Fruit fly (Drosophila melanogaster) whole organism, embryonic: ENCODE data around the gene Prim1.
A peak's percentile ranks its signal among the peaks of the same experiment; 100 is the strongest.

Experiments
- CG10274 ChIP-seq: fragments of 200-800 bp; sonication (Bioruptor generic); optimal IDR thresholded peaks from 3 replicates; lab custom pipeline; 2017; ENCODE audit warnings: missing biosample characterization, mild to moderate bottlenecking, missing genetic modification characterization
- CG10321 ChIP-seq: fragments of 200-800 bp; sonication (Bioruptor generic); IDR thresholded peaks from 2 replicates; pipeline ENCODE4 v1.3.6; 2022; ENCODE audit warnings: missing biosample characterization, missing genetic modification characterization
- CG10654 ChIP-seq: fragments of 200-800 bp; sonication (Bioruptor generic); optimal IDR thresholded peaks from 2 replicates; lab custom pipeline; 2016; ENCODE audit warnings: missing biosample characterization, missing genetic modification characterization
- CG11504 ChIP-seq: fragments of 200-800 bp; sonication (Bioruptor generic); optimal IDR thresholded peaks from 3 replicates; lab custom pipeline; 2019; ENCODE audit warnings: missing biosample characterization, mild to moderate bottlenecking, missing genetic modification characterization, moderate library complexity
- CG12659 ChIP-seq: fragments of 200-800 bp; sonication (Bioruptor generic); optimal IDR thresholded peaks from 3 replicates; lab custom pipeline; 2017; ENCODE audit warnings: mild to moderate bottlenecking, missing biosample characterization, missing genetic modification reagents, missing genetic modification characterization
- CG13624 ChIP-seq: fragments of 200-800 bp; sonication (Bioruptor generic); optimal IDR thresholded peaks from 2 replicates; lab custom pipeline; 2016; ENCODE audit warnings: missing biosample characterization, missing genetic modification characterization
- CG14965 ChIP-seq: fragments of 200-800 bp; sonication (Bioruptor generic); optimal IDR thresholded peaks from 2 replicates; lab custom pipeline; 2016; ENCODE audit warnings: missing biosample characterization, missing genetic modification characterization, borderline replicate concordance
- CG16813 ChIP-seq: fragments of 200-800 bp; sonication (Bioruptor generic); IDR thresholded peaks from 3 replicates; pipeline ENCODE4 v1.3.6; 2022; ENCODE audit warnings: missing biosample characterization, missing genetic modification characterization; ENCODE audit not compliant: partially characterized antibody
- CG17186 ChIP-seq: fragments of 200-800 bp; sonication (Bioruptor generic); optimal IDR thresholded peaks from 3 replicates; lab custom pipeline; 2017; ENCODE audit warnings: missing biosample characterization, missing genetic modification reagents, missing genetic modification characterization
- CG17912 ChIP-seq: fragments of 200-800 bp; sonication (Bioruptor generic); optimal IDR thresholded peaks from 2 replicates; lab custom pipeline; 2018; ENCODE audit warnings: missing biosample characterization, mild to moderate bottlenecking, missing genetic modification characterization
- CG2129 ChIP-seq: fragments of 200-800 bp; sonication (Bioruptor generic); IDR thresholded peaks from 2 replicates; pipeline ENCODE4 v1.3.6; 2022; ENCODE audit warnings: missing biosample characterization, missing genetic modification characterization; ENCODE audit not compliant: partially characterized antibody
- CG3281 ChIP-seq: fragments of 200-800 bp; sonication (Bioruptor generic); optimal IDR thresholded peaks from 3 replicates; lab custom pipeline; 2017; ENCODE audit warnings: missing biosample characterization, mild to moderate bottlenecking, missing genetic modification characterization
- CG6689 ChIP-seq: fragments of 200-800 bp; sonication (Bioruptor generic); IDR thresholded peaks from 2 replicates; pipeline ENCODE4 v1.3.6; 2022; ENCODE audit warnings: missing biosample characterization, missing genetic modification characterization
- CG6791 ChIP-seq: fragments of 200-800 bp; sonication (Bioruptor generic); IDR thresholded peaks from 3 replicates; pipeline ENCODE4 v1.3.6; 2022; ENCODE audit warnings: missing biosample characterization, missing genetic modification characterization; ENCODE audit not compliant: partially characterized antibody
- CG7271 ChIP-seq: fragments of 200-800 bp; sonication (Bioruptor generic); optimal IDR thresholded peaks from 2 replicates; lab custom pipeline; 2018; ENCODE audit warnings: missing biosample characterization, mild to moderate bottlenecking, missing genetic modification characterization, moderate library complexity
- CG7372 ChIP-seq: fragments of 200-800 bp; sonication (Bioruptor generic); IDR thresholded peaks from 2 replicates; pipeline ENCODE4 v1.3.6; 2022; ENCODE audit warnings: missing biosample characterization, missing genetic modification characterization
- CG7745 ChIP-seq: fragments of 200-800 bp; sonication (Bioruptor generic); optimal IDR thresholded peaks from 2 replicates; lab custom pipeline; 2018; ENCODE audit warnings: missing biosample characterization, mild to moderate bottlenecking, missing genetic modification characterization, moderate library complexity
- CG7839 ChIP-seq: fragments of 200-800 bp; sonication (Bioruptor generic); optimal IDR thresholded peaks from 3 replicates; lab custom pipeline; 2018; ENCODE audit warnings: missing biosample characterization, mild to moderate bottlenecking, missing genetic modification characterization, moderate library complexity
- CG9437 ChIP-seq: fragments of 200-800 bp; sonication (Bioruptor generic); optimal IDR thresholded peaks from 2 replicates; lab custom pipeline; 2018; ENCODE audit warnings: missing biosample characterization, mild to moderate bottlenecking, missing genetic modification characterization
- CG9727 ChIP-seq: fragments of 200-800 bp; sonication (Bioruptor generic); optimal IDR thresholded peaks from 3 replicates; lab custom pipeline; 2017; ENCODE audit warnings: missing biosample characterization, mild to moderate bottlenecking, missing genetic modification characterization
- Dad ChIP-seq: fragments of 200-800 bp; sonication (Bioruptor generic); optimal IDR thresholded peaks from 3 replicates; lab custom pipeline; 2016; ENCODE audit warnings: missing biosample characterization, missing genetic modification characterization
- Dfd ChIP-seq, 2 experiments: fragments of >200 bp; optimal IDR thresholded peaks; 2 replicates each; lab custom pipeline; 2017; ENCODE audit warnings: missing biosample characterization in 2 of 2, missing genetic modification characterization in 2 of 2
- Dll ChIP-seq: fragments of 200-800 bp; sonication (Bioruptor generic); IDR thresholded peaks from 4 replicates; pipeline ENCODE4 v1.3.6; 2022; ENCODE audit warnings: missing biosample characterization, missing genetic modification characterization; ENCODE audit not compliant: partially characterized antibody
- Drgx ChIP-seq: fragments of 200-800 bp; sonication (Bioruptor generic); IDR thresholded peaks from 2 replicates; pipeline ENCODE4 v1.3.6; 2022; ENCODE audit warnings: missing biosample characterization, missing genetic modification characterization
- Ets65A ChIP-seq: fragments of 200-800 bp; sonication (Bioruptor generic); peaks from one replicate; lab custom pipeline; 2016; ENCODE audit warnings: missing biosample characterization, missing genetic modification characterization
- Jarid2 ChIP-seq: fragments of 200-800 bp; sonication (Bioruptor generic); optimal IDR thresholded peaks from 3 replicates; lab custom pipeline; 2017; ENCODE audit warnings: mild to moderate bottlenecking, missing biosample characterization, missing genetic modification reagents, missing genetic modification characterization
- Mes4 ChIP-seq: fragments of 200-800 bp; sonication (Bioruptor generic); optimal IDR thresholded peaks from 2 replicates; lab custom pipeline; 2016; ENCODE audit warnings: missing biosample characterization, missing genetic modification characterization
- NC2β ChIP-seq: fragments of 200-800 bp; sonication (Bioruptor generic); optimal IDR thresholded peaks from 2 replicates; lab custom pipeline; 2016; ENCODE audit warnings: missing biosample characterization, missing genetic modification characterization
- NFAT ChIP-seq: fragments of 200-800 bp; sonication (Bioruptor generic); IDR thresholded peaks from 2 replicates; pipeline ENCODE4 v1.3.6; 2022; ENCODE audit warnings: missing biosample characterization, missing genetic modification characterization
- Side ChIP-seq: fragments of 200-800 bp; sonication (Bioruptor generic); optimal IDR thresholded peaks from 2 replicates; lab custom pipeline; 2016; ENCODE audit warnings: missing biosample characterization, missing genetic modification characterization
- Sin3A ChIP-seq: fragments of >200 bp; optimal IDR thresholded peaks from 2 replicates; lab custom pipeline; 2018
- abd-A ChIP-seq: fragments of 200-800 bp; sonication (Bioruptor generic); optimal IDR thresholded peaks from 3 replicates; lab custom pipeline; 2019; ENCODE audit warnings: missing biosample characterization, mild to moderate bottlenecking, missing genetic modification characterization, moderate library complexity
- ato ChIP-seq: fragments of 200-800 bp; sonication (Bioruptor generic); IDR thresholded peaks from 2 replicates; pipeline ENCODE4 v1.3.6; 2022; ENCODE audit warnings: missing biosample characterization, missing genetic modification characterization; ENCODE audit not compliant: partially characterized antibody
- bbx ChIP-seq: fragments of 200-800 bp; sonication (Bioruptor generic); IDR thresholded peaks from 2 replicates; pipeline ENCODE4 v1.3.6; 2022; ENCODE audit warnings: missing biosample characterization, missing genetic modification characterization; ENCODE audit not compliant: partially characterized antibody
- bigmax ChIP-seq: fragments of 200-800 bp; sonication (Bioruptor generic); optimal IDR thresholded peaks from 2 replicates; lab custom pipeline; 2018; ENCODE audit warnings: missing biosample characterization, mild to moderate bottlenecking, missing genetic modification characterization
- btn ChIP-seq: fragments of 200-800 bp; sonication (Bioruptor generic); optimal IDR thresholded peaks from 2 replicates; lab custom pipeline; 2016; ENCODE audit warnings: missing biosample characterization, missing genetic modification characterization
- caup ChIP-seq: fragments of 200-800 bp; sonication (Bioruptor generic); optimal IDR thresholded peaks from 3 replicates; lab custom pipeline; 2017; ENCODE audit warnings: missing biosample characterization, mild to moderate bottlenecking, missing genetic modification characterization, moderate library complexity; ENCODE audit not compliant: severe bottlenecking
- chif ChIP-seq, 2 experiments: fragments of 200-800 bp; sonication (Bioruptor generic); optimal IDR thresholded peaks; 3 replicates each; lab custom pipeline; 2016; ENCODE audit warnings: missing biosample characterization in 2 of 2, missing genetic modification characterization in 2 of 2
- corto ChIP-seq: fragments of 200-800 bp; sonication (Bioruptor generic); optimal IDR thresholded peaks from 2 replicates; lab custom pipeline; 2016; ENCODE audit warnings: missing biosample characterization, mild to moderate bottlenecking, missing genetic modification characterization, moderate library complexity
- cwo ChIP-seq: fragments of 200-800 bp; sonication (Bioruptor generic); optimal IDR thresholded peaks from 3 replicates; lab custom pipeline; 2017; ENCODE audit warnings: missing biosample characterization, missing genetic modification characterization, mild to moderate bottlenecking, moderate library complexity, missing genetic modification reagents
- fd102C ChIP-seq: fragments of 200-800 bp; sonication (Bioruptor generic); optimal IDR thresholded peaks from 2 replicates; lab custom pipeline; 2018; ENCODE audit warnings: missing biosample characterization, mild to moderate bottlenecking, missing genetic modification characterization, moderate library complexity
- fu2 ChIP-seq: fragments of 200-800 bp; sonication (Bioruptor generic); optimal IDR thresholded peaks from 2 replicates; lab custom pipeline; 2016; ENCODE audit warnings: missing biosample characterization, missing genetic modification characterization
- ind ChIP-seq: fragments of 200-800 bp; sonication (Bioruptor generic); optimal IDR thresholded peaks from 3 replicates; lab custom pipeline; 2016; ENCODE audit warnings: missing biosample characterization, missing genetic modification characterization
- inv ChIP-seq: fragments of 200-800 bp; sonication (Bioruptor generic); IDR thresholded peaks from 2 replicates; pipeline ENCODE4 v1.3.6; 2022; ENCODE audit warnings: missing biosample characterization, missing genetic modification characterization; ENCODE audit not compliant: partially characterized antibody
- nau ChIP-seq: fragments of 200-800 bp; sonication (Bioruptor generic); optimal IDR thresholded peaks from 3 replicates; lab custom pipeline; 2017; ENCODE audit warnings: missing biosample characterization, mild to moderate bottlenecking, missing genetic modification characterization, missing genetic modification reagents
- onecut ChIP-seq: fragments of 200-800 bp; sonication (Bioruptor generic); IDR thresholded peaks from 2 replicates; pipeline ENCODE4 v1.3.6; 2022; ENCODE audit warnings: missing biosample characterization, missing genetic modification characterization
- seq ChIP-seq: fragments of 200-800 bp; sonication (Bioruptor generic); IDR thresholded peaks from 2 replicates; pipeline ENCODE4 v1.3.6; 2022; ENCODE audit warnings: missing biosample characterization, missing genetic modification characterization
- slp2 ChIP-seq: fragments of 200-800 bp; sonication (Bioruptor generic); optimal IDR thresholded peaks from 2 replicates; lab custom pipeline; 2016; ENCODE audit warnings: missing biosample characterization, missing genetic modification characterization
- sob ChIP-seq: fragments of 200-800 bp; sonication (Bioruptor generic); IDR thresholded peaks from 2 replicates; pipeline ENCODE4 v1.3.6; 2022; ENCODE audit warnings: missing biosample characterization, missing genetic modification characterization
- sug ChIP-seq: fragments of 200-800 bp; optimal IDR thresholded peaks from 2 replicates; lab custom pipeline; 2019; ENCODE audit warnings: missing biosample characterization, mild to moderate bottlenecking, missing genetic modification characterization, moderate library complexity
- tll ChIP-seq, 2 experiments: fragments of 200-800 bp in 1 of 2; fragments of >200 bp in 1 of 2; sonication (Bioruptor generic) in 1 of 2; optimal IDR thresholded peaks; 2 replicates each; lab custom pipeline; 2017 to 2019; ENCODE audit warnings: missing biosample characterization in 2 of 2, missing genetic modification characterization in 2 of 2, mild to moderate bottlenecking in 1 of 2, moderate library complexity in 1 of 2

Prim1 gene

dm6 chr3L:8296941-8297340 lies 43.2 kb upstream of the Prim1 start, which contains the start of gene Rab19 (continued):
- TF ChIP-seq Sin3A (lab: Kevin White, UChicago) (no peak), CG2129 (GFP tag; lab: Robert Waterston, UW) (peak; percentile 87), CG9727 (GFP tag; lab: Kevin White, UChicago) (no peak), CG7372 (GFP tag; lab: Robert Waterston, UW) (no peak), CG17186 (GFP tag; lab: Kevin White, UChicago) (no peak), CG14965 (no peak), abd-A (tag; lab: Kevin White, UChicago) (peak; percentile 5), ind (GFP tag; lab: Kevin White, UChicago) (no peak), cwo (no peak), CG16813 (GFP tag; lab: Robert Waterston, UW) (peak; percentile 86), fu2 (no peak), fd102C (GFP tag; lab: Kevin White, UChicago) (no peak), CG6689 (GFP tag; lab: Robert Waterston, UW) (no peak), CG10321 (GFP tag; lab: Robert Waterston, UW) (no peak), sob (GFP tag; lab: Robert Waterston, UW) (no peak), ato (GFP tag; lab: Robert Waterston, UW) (peak; percentile 19; the same call in 1 of the 2 replicates), CG12659 (GFP tag; lab: Kevin White, UChicago) (peak; percentile 9), CG17912 (GFP tag; lab: Kevin White, UChicago) (no peak), chif (GFP tag; optimal IDR thresholded peaks at IDR 0.05; lab: Kevin White, UChicago) (no peak), Dfd (GFP tag; optimal IDR thresholded peaks at IDR 0.05; lab: Kevin White, UChicago) (no peak), CG10654 (GFP tag; lab: Kevin White, UChicago) (no peak), Dad (GFP tag; lab: Kevin White, UChicago) (no peak), NFAT (GFP tag; lab: Robert Waterston, UW) (no peak), CG13624 (GFP tag; lab: Kevin White, UChicago) (no peak), sug (no peak), CG3281 (GFP tag; lab: Kevin White, UChicago) (no peak), Ets65A (GFP tag; lab: Kevin White, UChicago) (no peak), onecut (GFP tag; lab: Robert Waterston, UW) (no peak), tll (GFP tag; optimal IDR thresholded peaks at IDR 0.05; lab: Kevin White, UChicago) (peak in 1 of 2 experiments; percentile 18), seq (GFP tag; lab: Robert Waterston, UW) (no peak), CG6791 (GFP tag; lab: Robert Waterston, UW) (peak; percentile 79), Dll (GFP tag; lab: Robert Waterston, UW) (peak; percentile 98), CG7271 (tag; lab: Kevin White, UChicago) (no peak), inv (GFP tag; lab: Robert Waterston, UW) (peak; percentile 76), slp2 (no peak), Mes4 (GFP tag; lab: Kevin White, UChicago) (no peak), corto (GFP tag; lab: Kevin White, UChicago) (no peak), CG7839 (no peak), Side (GFP tag; lab: Kevin White, UChicago) (no peak), caup (GFP tag; lab: Kevin White, UChicago) (no peak), Jarid2 (GFP tag; lab: Kevin White, UChicago) (no peak), Drgx (no peak), bbx (peak; percentile 87), CG9437 (GFP tag; lab: Kevin White, UChicago) (no peak), CG7745 (no peak), CG11504 (no peak), bigmax (GFP tag; lab: Kevin White, UChicago) (no peak), nau (GFP tag; lab: Kevin White, UChicago) (no peak), CG10274 (GFP tag; lab: Kevin White, UChicago) (no peak), NC2β (GFP tag; lab: Kevin White, UChicago) (no peak), btn (no peak)
